Fruit fly (Drosophila melanogaster): ENCODE results near the gene CG7133.

Gene CG7133

DNA sequence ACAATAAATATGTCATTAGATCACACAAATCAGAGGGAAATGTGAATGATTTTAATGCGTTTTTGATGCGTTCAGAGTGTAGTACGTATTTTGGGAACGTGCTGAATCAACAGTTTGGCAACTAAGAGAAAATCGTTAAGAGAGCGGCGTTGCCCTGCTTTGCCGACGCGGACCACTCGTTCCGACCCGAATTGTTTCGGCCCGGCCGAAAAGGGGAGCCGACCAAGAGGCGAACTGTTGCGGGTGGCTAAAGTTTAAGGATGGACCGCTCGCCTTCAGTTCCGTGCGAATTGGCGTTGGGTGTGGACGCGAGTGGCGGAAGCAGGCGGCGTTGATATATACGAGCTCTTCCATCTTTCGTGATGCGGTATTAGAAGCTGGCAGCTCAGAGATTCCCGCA lies 39.6 kb downstream of the CG7133 start, which contains the start of gene Oct-TyrR:
Oct-TyrR (plus strand) TSS at position 287 of the 400 bp plus-strand sequence.
- TF ChIP-seq dsx (GFP tag; optimal IDR thresholded peaks at IDR 0.05; ENCODE audit: poor library complexity, severe bottlenecking) (no peak), esn (GFP tag; optimal IDR thresholded peaks at IDR 0.05) (no peak), Hr38 (GFP tag; optimal IDR thresholded peaks at IDR 0.05) (no peak), CG3919 (GFP tag; optimal IDR thresholded peaks at IDR 0.05) (no peak), CG6276 (GFP tag; optimal IDR thresholded peaks at IDR 0.05) (no peak), CG11902 (GFP tag; optimal IDR thresholded peaks at IDR 0.05) (no peak), net (GFP tag; optimal IDR thresholded peaks at IDR 0.05) (no peak), CG6792 (GFP tag; optimal IDR thresholded peaks at IDR 0.05) (no peak), CG16779 (tag; optimal IDR thresholded peaks at IDR 0.05) (no peak), fd59A (GFP tag; optimal IDR thresholded peaks at IDR 0.05) (no peak), CG8119 (GFP tag; IDR thresholded peaks at IDR 0.05) (no peak), Eip75B (GFP tag; optimal IDR thresholded peaks at IDR 0.05) (no peak), Lpt (GFP tag; optimal IDR thresholded peaks at IDR 0.05) (no peak), CG3032 (tag; optimal IDR thresholded peaks at IDR 0.05) (no peak), Hr39 (GFP tag; optimal IDR thresholded peaks at IDR 0.05) (no peak), topi (GFP tag; optimal IDR thresholded peaks at IDR 0.05) (no peak), vri (GFP tag; optimal IDR thresholded peaks at IDR 0.05) (no peak)

DNA sequence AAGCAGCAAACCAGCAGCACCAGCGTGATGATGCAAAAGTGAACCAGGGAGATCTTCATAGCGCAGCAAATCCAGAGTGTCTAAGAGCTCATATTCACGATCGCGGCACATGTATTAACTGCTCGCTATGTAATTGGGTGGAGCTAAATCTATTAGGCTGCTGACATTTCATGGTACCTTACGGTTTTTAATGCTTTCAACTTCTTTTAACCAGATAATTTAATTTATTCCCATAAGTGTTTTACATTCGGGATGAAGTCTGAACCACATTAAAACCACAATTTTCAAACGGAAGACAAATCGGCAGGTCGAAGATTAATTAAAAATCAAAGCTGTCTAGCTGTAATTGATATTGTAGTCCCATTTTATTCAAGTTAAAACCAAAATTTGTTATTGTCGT lies 44.7 kb downstream of the CG7133 start, which contains the start of gene CG43392:
CG43392 (minus strand) TSS at position 101 of the 400 bp plus-strand sequence.
- TF ChIP-seq net (GFP tag; optimal IDR thresholded peaks at IDR 0.05) (no peak), Ets96B (tag; optimal IDR thresholded peaks at IDR 0.05) (no peak), pdm3 (GFP tag; optimal IDR thresholded peaks at IDR 0.05) (no peak), Eip78C (GFP tag) (no peak), Eip93F (GFP tag; optimal IDR thresholded peaks at IDR 0.05) (no peak), CG8119 (GFP tag; IDR thresholded peaks at IDR 0.05) (no peak), OdsH (GFP tag; optimal IDR thresholded peaks at IDR 0.05) (no peak), Ets21C (GFP tag; optimal IDR thresholded peaks at IDR 0.05) (no peak), lz (GFP tag; optimal IDR thresholded peaks at IDR 0.05) (no peak), Lpt (GFP tag; optimal IDR thresholded peaks at IDR 0.05) (no peak), CG16779 (tag; optimal IDR thresholded peaks at IDR 0.05) (no peak), CG6276 (GFP tag; optimal IDR thresholded peaks at IDR 0.05) (no peak), CG3919 (GFP tag; optimal IDR thresholded peaks at IDR 0.05) (no peak), esn (GFP tag; optimal IDR thresholded peaks at IDR 0.05) (no peak)

dm6 chr3L:22028225-22028624 lies 46.1 kb downstream of the CG7133 start, which contains the start of gene CG7140:
CG7140 (minus strand) TSS chr3L:22028325.
- TF ChIP-seq pdm3 (GFP tag; optimal IDR thresholded peaks at IDR 0.05) = no peak
- no peak for TF ChIP-seq CG4318 (GFP tag; optimal IDR thresholded peaks at IDR 0.05)
- TF ChIP-seq CG3032 (tag; optimal IDR thresholded peaks at IDR 0.05) = no peak
- no peak for TF ChIP-seq Hr39 (GFP tag; optimal IDR thresholded peaks at IDR 0.05)
- no peak for TF ChIP-seq Hr4 (GFP tag; optimal IDR thresholded peaks at IDR 0.05)
- TF ChIP-seq achi (GFP tag; optimal IDR thresholded peaks at IDR 0.05) = no peak
- no peak for TF ChIP-seq lz (GFP tag; optimal IDR thresholded peaks at IDR 0.05)
- TF ChIP-seq salr (GFP tag; optimal IDR thresholded peaks at IDR 0.05) = no peak
- no peak for TF ChIP-seq Lpt (GFP tag; optimal IDR thresholded peaks at IDR 0.05)
- TF ChIP-seq esn (GFP tag; optimal IDR thresholded peaks at IDR 0.05) = no peak
- TF ChIP-seq CG10631 (GFP tag; optimal IDR thresholded peaks at IDR 0.05) = no peak
- no peak for TF ChIP-seq CG6808 (GFP tag; optimal IDR thresholded peaks at IDR 0.05)
- no peak for TF ChIP-seq CG32006 (GFP tag; optimal IDR thresholded peaks at IDR 0.05)
